Fruit fly (Drosophila melanogaster) whole organism: ENCODE measurements around the gene tsh.

Experiments used
- CG8478 ChIP-seq: fragments of >200 bp; optimal IDR thresholded peaks from 2 replicates; lab custom pipeline; 2018; ENCODE audit warnings: inconsistent platforms
- pan ChIP-seq: fragments of >200 bp; optimal IDR thresholded peaks from 2 replicates; lab custom pipeline; 2017

DNA sequence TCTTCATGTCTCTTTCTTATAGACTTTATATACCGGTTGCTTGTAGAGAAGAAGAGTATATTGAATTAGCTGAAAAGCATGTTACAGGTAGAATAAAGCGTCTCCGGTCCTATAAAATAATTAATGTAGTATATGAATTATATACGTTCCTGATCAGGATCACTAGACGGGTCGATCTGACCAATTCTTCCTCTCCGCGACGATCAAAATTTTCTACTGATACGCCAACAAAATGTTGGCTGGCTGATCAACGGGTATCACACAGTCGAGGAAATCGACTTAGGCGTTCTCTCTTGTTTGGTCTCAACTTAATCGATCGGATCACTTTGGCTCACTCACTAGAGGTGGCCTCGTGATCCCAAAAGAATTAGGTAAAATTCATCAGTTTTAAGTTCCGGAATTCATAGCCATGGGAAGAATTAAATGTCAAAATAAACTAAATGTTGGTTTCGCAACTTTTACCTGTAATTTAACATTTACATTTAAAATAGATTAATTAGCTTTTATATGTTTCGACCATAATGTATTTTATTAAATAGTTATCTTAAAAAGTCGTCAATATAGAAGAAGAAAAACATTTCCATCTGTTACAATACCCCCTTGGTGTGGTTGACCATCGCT lies 53.2 kb downstream of the tsh start:
- no peak for TF ChIP-seq CG8478 (lab: Kevin White, UChicago)
- no peak for TF ChIP-seq pan (lab: Kevin White, UChicago)
